Worm (Caenorhabditis elegans) whole organism, mixed stage, embryonic: ENCODE results near the gene str-79.

Source experiments
- ceh-39 ChIP-seq: fragments of 150-350 bp; optimal IDR thresholded peaks from 2 replicates; lab custom pipeline; 2014; ENCODE audit warnings: missing biosample characterization, missing genetic modification characterization
- ces-1 ChIP-seq: fragments of 150-350 bp; optimal IDR thresholded peaks from 2 replicates; lab custom pipeline; 2014; ENCODE audit warnings: missing biosample characterization, missing genetic modification reagents, missing genetic modification characterization
- lin-13 ChIP-seq: fragments of 150-350 bp; optimal IDR thresholded peaks from 2 replicates; lab custom pipeline; 2014; ENCODE audit warnings: missing biosample characterization, missing genetic modification characterization
- lsy-2 ChIP-seq: fragments of 150-350 bp; optimal IDR thresholded peaks from 2 replicates; lab custom pipeline; 2014; ENCODE audit warnings: missing biosample characterization, missing genetic modification characterization
- nhr-12 ChIP-seq: fragments of 150-350 bp; optimal IDR thresholded peaks from 2 replicates; lab custom pipeline; 2014; ENCODE audit warnings: missing biosample characterization, missing genetic modification characterization
- nhr-2 ChIP-seq: fragments of 150-350 bp; optimal IDR thresholded peaks from 2 replicates; lab custom pipeline; 2014; ENCODE audit warnings: missing biosample characterization, missing genetic modification characterization
- nhr-237 ChIP-seq: fragments of 150-350 bp; optimal IDR thresholded peaks from 2 replicates; lab custom pipeline; 2014; ENCODE audit warnings: missing biosample characterization, missing genetic modification characterization
- nhr-28 ChIP-seq: fragments of 150-350 bp; optimal IDR thresholded peaks from 2 replicates; lab custom pipeline; 2014; ENCODE audit warnings: missing biosample characterization, missing genetic modification characterization
- pha-4 ChIP-seq: fragments of 150-350 bp; optimal IDR thresholded peaks from 2 replicates; lab custom pipeline; 2018; ENCODE audit warnings: missing biosample characterization, missing genetic modification reagents, missing genetic modification characterization
- snpc-4 ChIP-seq: fragments of 150-350 bp; optimal IDR thresholded peaks from 2 replicates; lab custom pipeline; 2014; ENCODE audit warnings: missing biosample characterization, missing genetic modification characterization
- sptf-1 ChIP-seq: sonication (generic microtip); optimal IDR thresholded peaks from 2 replicates; lab custom pipeline; 2017; ENCODE audit warnings: mild to moderate bottlenecking, missing genetic modification characterization, moderate library complexity, missing compliant biosample characterization
- unc-62 ChIP-seq: fragments of 150-350 bp; optimal IDR thresholded peaks from 2 replicates; lab custom pipeline; 2014; ENCODE audit warnings: missing biosample characterization, missing genetic modification reagents, missing genetic modification characterization
- ztf-11 ChIP-seq: fragments of 150-350 bp; optimal IDR thresholded peaks from 2 replicates; lab custom pipeline; 2014; ENCODE audit warnings: missing biosample characterization, missing genetic modification characterization

DNA sequence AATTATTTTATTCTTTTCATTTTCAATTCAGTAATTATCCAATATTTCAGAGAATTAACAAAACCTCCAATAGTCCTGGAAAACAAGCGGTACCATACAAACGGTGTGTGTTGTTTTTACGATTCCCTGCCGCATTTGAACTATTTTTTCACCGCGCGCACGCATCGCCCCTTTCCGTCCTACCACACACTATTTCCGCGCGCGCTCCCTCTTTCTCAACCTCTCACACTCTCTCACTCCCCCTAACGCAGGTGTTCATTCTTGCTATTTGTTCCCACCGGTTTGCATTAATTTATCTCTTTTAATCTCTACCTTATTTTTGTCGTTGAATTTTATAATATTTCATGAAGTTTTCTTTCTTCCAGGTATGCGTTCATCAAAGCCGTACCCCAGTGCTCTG, 8.0 kb downstream of the str-79 start, which contains the start of gene F52D2.12:
- no peak for TF ChIP-seq ceh-39 (tag; lab: Kevin White, UChicago)
- no peak for TF ChIP-seq sptf-1 (tag; lab: Kevin White, UChicago)
- no peak for TF ChIP-seq ces-1 (GFP tag; lab: Kevin White, UChicago)
- no peak for TF ChIP-seq snpc-4 (tag; lab: Kevin White, UChicago)
- TF ChIP-seq nhr-28 (tag; lab: Kevin White, UChicago) = no peak
- no peak for TF ChIP-seq lin-13
- TF ChIP-seq pha-4 (tag; lab: Kevin White, UChicago) = no peak
- no peak for TF ChIP-seq nhr-2 (tag; lab: Kevin White, UChicago)
- no peak for TF ChIP-seq nhr-12 (tag; lab: Kevin White, UChicago)
- TF ChIP-seq lsy-2 = no peak
- no peak for TF ChIP-seq unc-62 (GFP tag; lab: Kevin White, UChicago)
- TF ChIP-seq ztf-11 (tag; lab: Kevin White, UChicago) = no peak
- no peak for TF ChIP-seq nhr-237 (tag; lab: Kevin White, UChicago)
